Worm (Caenorhabditis elegans): Measurements from ENCODE around the gene ssp-32.

ssp-32 gene

DNA sequence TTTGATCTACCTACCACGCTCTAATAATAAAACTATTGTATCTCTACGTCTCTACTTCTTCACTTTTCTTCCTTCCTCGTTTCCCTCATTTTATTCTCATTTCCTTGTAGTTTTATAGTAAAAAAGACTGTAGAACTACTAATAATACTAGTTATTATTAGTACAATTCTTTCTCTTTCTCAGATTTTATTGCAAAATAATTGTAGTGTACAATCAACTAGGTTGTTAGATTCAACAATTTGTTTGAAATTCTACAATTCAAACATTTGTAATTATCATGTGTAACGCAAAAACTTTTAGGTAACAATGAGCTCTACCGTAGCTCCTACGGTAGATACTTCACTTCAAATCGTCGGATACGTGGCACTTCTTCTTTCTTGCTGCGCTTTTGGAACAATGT, 39.5 kb upstream of the ssp-32 start, which contains the start of gene K07F5.12:
TSS of gene K07F5.12 (plus strand) at position 301 of the 400 bp plus-strand sequence.
- TF ChIP-seq scrt-1 (GFP tag; IDR thresholded peaks at IDR 0.05), result no peak
- no peak for TF ChIP-seq tbx-37 (GFP tag; conservative IDR thresholded peaks at IDR 0.05)
- no peak for TF ChIP-seq ceh-36 (tag; optimal IDR thresholded peaks at IDR 0.05)
- TF ChIP-seq tra-4 (tag; optimal IDR thresholded peaks at IDR 0.05), result no peak
- no peak for TF ChIP-seq aly-1 (tag; optimal IDR thresholded peaks at IDR 0.05)
- no peak for TF ChIP-seq sea-1 (GFP tag; conservative IDR thresholded peaks at IDR 0.05)
- TF ChIP-seq ceh-13 (GFP tag; optimal IDR thresholded peaks at IDR 0.05), result no peak
- TF ChIP-seq pes-1 (GFP tag; IDR thresholded peaks at IDR 0.05), result no peak
- no peak for TF ChIP-seq hnd-1 (tag; optimal IDR thresholded peaks at IDR 0.05)
- TF ChIP-seq F13C5.2 (tag; optimal IDR thresholded peaks at IDR 0.05), result no peak
- no peak for TF ChIP-seq ets-7 (tag; optimal IDR thresholded peaks at IDR 0.05)
- no peak for TF ChIP-seq ama-1 (optimal IDR thresholded peaks at IDR 0.05)
- no peak for TF ChIP-seq hmbx-1 (tag; optimal IDR thresholded peaks at IDR 0.05)
- TF ChIP-seq B0310.2 (tag; optimal IDR thresholded peaks at IDR 0.05), result no peak
- TF ChIP-seq flt-1 (GFP tag; IDR thresholded peaks at IDR 0.05), result no peak
- no peak for TF ChIP-seq hmg-4 (GFP tag; optimal IDR thresholded peaks at IDR 0.05)
- no peak for TF ChIP-seq tbx-11 (GFP tag; IDR thresholded peaks at IDR 0.05)

DNA sequence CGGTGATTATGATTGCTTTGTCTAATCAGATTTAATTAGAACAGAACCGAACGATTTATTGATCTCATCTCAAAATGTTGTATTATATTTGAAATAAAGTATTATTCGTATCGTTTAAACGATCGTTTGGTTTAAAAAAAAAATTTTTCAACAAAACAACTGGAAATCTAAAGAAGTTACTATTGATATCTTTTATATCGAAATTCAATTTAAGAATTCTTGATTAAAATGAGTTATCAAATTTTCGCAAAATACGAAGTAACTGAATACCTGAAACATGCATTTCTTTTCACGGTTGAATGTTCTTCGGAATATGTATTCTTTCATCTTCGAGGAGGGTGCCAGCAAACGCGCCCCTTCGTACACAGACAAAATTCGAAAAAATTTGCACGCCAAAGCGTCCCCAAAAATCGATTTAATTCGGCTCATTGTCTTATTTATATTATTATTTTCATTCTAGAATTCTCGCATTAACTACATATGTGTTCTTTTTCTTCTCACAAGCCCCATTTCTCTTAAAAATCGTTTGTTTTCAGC, 37.2 kb upstream of the ssp-32 start, which contains the start of gene npp-1:
TSS of gene npp-1 (plus strand) at position 537 of the 537 bp plus-strand sequence.
- TF ChIP-seq sea-1 (GFP tag; conservative IDR thresholded peaks at IDR 0.05), result no peak
- no peak for TF ChIP-seq scrt-1 (GFP tag; IDR thresholded peaks at IDR 0.05)
- no peak for TF ChIP-seq ceh-13 (GFP tag; optimal IDR thresholded peaks at IDR 0.05)
- TF ChIP-seq hmg-4 (GFP tag; optimal IDR thresholded peaks at IDR 0.05), result no peak
- no peak for TF ChIP-seq aly-1 (tag; optimal IDR thresholded peaks at IDR 0.05)
- no peak for TF ChIP-seq F13C5.2 (tag; optimal IDR thresholded peaks at IDR 0.05)
- no peak for TF ChIP-seq ceh-36 (tag; optimal IDR thresholded peaks at IDR 0.05)
- TF ChIP-seq B0310.2 (tag; optimal IDR thresholded peaks at IDR 0.05), result no peak
- TF ChIP-seq pes-1 (GFP tag; IDR thresholded peaks at IDR 0.05), result no peak
- no peak for TF ChIP-seq tbx-11 (GFP tag; IDR thresholded peaks at IDR 0.05)

DNA sequence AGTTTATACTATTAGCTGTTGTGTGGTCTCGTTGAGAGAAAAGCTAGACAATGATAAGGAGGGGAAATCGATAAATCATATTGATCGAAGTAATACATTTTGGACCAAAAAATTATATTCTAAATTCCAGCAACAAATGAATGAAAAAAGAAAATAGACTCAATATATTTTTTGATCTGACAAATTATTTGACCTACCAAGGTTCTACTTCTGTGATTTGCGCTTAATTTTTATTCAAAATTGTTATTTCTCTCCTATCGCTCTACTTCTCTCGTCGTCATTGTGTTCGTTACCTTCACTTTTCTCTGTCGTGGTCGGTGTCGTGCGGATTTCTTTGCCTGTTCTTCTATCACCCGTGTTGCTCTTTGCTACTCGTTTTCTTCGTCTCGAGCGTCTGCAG, 36.2 kb upstream of the ssp-32 start:
- TF ChIP-seq tra-4 (tag; optimal IDR thresholded peaks at IDR 0.05), result no peak
- TF ChIP-seq tbx-37 (GFP tag; conservative IDR thresholded peaks at IDR 0.05), result no peak
- no peak for TF ChIP-seq ceh-13 (GFP tag; optimal IDR thresholded peaks at IDR 0.05)
- no peak for TF ChIP-seq ama-1 (optimal IDR thresholded peaks at IDR 0.05)
- TF ChIP-seq hmg-4 (GFP tag; optimal IDR thresholded peaks at IDR 0.05), result no peak
- TF ChIP-seq pes-1 (GFP tag; IDR thresholded peaks at IDR 0.05), result no peak
- TF ChIP-seq ceh-36 (tag; optimal IDR thresholded peaks at IDR 0.05), result no peak
- no peak for TF ChIP-seq hnd-1 (tag; optimal IDR thresholded peaks at IDR 0.05)
- no peak for TF ChIP-seq F13C5.2 (tag; optimal IDR thresholded peaks at IDR 0.05)
- TF ChIP-seq tbx-11 (GFP tag; IDR thresholded peaks at IDR 0.05), result no peak
- no peak for TF ChIP-seq hmbx-1 (tag; optimal IDR thresholded peaks at IDR 0.05)
- TF ChIP-seq B0310.2 (tag; optimal IDR thresholded peaks at IDR 0.05), result no peak
- no peak for TF ChIP-seq aly-1 (tag; optimal IDR thresholded peaks at IDR 0.05)
- no peak for TF ChIP-seq ets-7 (tag; optimal IDR thresholded peaks at IDR 0.05)
- TF ChIP-seq flt-1 (GFP tag; IDR thresholded peaks at IDR 0.05), result no peak
- no peak for TF ChIP-seq sea-1 (GFP tag; conservative IDR thresholded peaks at IDR 0.05)
- no peak for TF ChIP-seq scrt-1 (GFP tag; IDR thresholded peaks at IDR 0.05)

DNA sequence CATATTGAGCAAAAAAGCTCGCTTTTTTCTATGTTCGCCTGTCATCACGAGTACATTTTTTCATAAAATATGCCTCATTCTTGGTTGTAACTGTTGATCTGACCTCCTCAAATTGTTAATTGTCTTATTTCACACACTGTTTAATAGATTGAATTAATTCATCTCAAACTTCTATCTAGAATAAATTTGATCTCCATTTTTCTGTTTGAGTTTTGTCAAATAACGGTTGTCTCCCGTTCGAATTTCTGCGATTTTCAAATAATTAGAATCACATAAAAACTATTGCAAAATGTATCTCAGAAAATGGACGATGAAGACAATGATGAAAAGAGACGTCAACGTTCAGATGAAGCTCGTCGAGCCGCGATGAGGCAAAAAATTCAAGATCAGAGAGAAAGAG, 33.3 kb upstream of the ssp-32 start, which contains the start of gene K07F5.14:
TSS of gene K07F5.14 (plus strand) at position 301 of the 400 bp plus-strand sequence.
- TF ChIP-seq ama-1 (optimal IDR thresholded peaks at IDR 0.05) (no peak), ceh-13 (GFP tag; optimal IDR thresholded peaks at IDR 0.05) (no peak), flt-1 (GFP tag; IDR thresholded peaks at IDR 0.05) (no peak), hnd-1 (tag; optimal IDR thresholded peaks at IDR 0.05) (no peak), sea-1 (GFP tag; conservative IDR thresholded peaks at IDR 0.05) (no peak), ceh-36 (tag; optimal IDR thresholded peaks at IDR 0.05) (no peak), hmbx-1 (tag; optimal IDR thresholded peaks at IDR 0.05) (no peak), B0310.2 (tag; optimal IDR thresholded peaks at IDR 0.05) (no peak), pes-1 (GFP tag; IDR thresholded peaks at IDR 0.05) (no peak), ets-7 (tag; optimal IDR thresholded peaks at IDR 0.05) (no peak)

DNA sequence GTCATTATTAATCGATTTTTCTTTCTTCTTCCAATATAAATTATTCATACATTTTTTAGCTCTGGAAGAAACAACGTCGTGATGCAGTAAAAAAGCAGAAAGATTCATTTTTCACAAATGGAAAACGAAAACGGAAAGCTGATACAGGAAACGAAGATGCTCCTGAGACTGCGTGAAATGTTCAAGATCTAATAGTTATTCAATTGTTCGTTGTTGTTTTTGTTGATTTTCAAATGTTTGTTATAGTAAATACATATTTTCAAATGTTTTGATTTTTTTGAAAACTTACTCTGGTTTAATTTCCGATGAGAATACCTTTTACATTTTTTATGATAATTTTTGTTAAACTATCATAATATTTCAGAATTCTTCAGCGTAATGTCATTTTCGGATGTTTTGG, 31.4 kb upstream of the ssp-32 start, which contains the start of gene K07F5.16:
TSS of gene K07F5.16 (plus strand) at position 301 of the 400 bp plus-strand sequence.
- TF ChIP-seq aly-1 (tag; optimal IDR thresholded peaks at IDR 0.05), result no peak
- no peak for TF ChIP-seq hnd-1 (tag; optimal IDR thresholded peaks at IDR 0.05)

DNA sequence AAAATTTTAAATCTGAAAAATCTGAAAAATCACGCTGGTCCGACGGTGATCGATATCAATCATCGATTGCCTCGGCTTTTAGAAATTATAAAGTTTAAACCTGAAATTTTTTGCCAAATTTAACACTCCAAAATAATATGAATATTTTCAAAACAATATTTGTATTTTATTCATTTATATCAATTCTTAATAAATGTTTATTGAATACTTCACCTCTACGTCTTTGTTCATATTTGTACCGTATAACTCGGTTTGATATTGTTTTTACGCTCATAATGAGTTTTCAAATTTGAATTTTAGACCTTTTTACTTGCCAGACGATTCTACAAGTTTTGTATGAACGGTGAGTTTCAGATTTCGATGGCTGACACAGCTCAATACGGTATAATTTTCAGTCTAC, 30.4 kb upstream of the ssp-32 start, which contains the start of the genes K07F5.15 and K07F5.22:
TSS of gene K07F5.15 (plus strand) at position 301 of the 400 bp plus-strand sequence.
TSS of gene K07F5.22 (plus strand) at position 301 of the 400 bp plus-strand sequence.
- TF ChIP-seq B0310.2 (tag; optimal IDR thresholded peaks at IDR 0.05) (no peak), sea-1 (GFP tag; conservative IDR thresholded peaks at IDR 0.05) (no peak)

DNA sequence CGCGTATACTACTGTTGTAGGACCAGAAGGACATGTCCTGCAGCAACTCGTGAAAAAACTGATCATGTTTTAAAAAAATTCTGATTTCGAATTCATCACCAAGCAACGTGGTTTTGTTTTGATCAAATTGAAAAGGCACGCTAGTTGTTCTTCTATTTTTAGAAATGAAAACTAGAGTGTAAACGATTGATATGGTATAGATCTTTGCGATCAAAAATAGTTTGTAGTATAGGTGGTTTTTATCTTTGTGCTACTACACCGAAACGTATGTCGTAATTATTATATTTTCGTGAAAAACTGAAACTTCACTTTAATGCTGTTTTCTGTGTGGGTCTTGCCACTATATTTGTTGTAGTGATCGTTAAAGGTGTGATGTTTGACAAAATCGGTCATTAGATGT, 28.3 kb upstream of the ssp-32 start:
- TF ChIP-seq ets-7 (tag; optimal IDR thresholded peaks at IDR 0.05), result no peak
- TF ChIP-seq hmg-4 (GFP tag; optimal IDR thresholded peaks at IDR 0.05), result no peak
- TF ChIP-seq ceh-36 (tag; optimal IDR thresholded peaks at IDR 0.05), result no peak
- TF ChIP-seq flt-1 (GFP tag; IDR thresholded peaks at IDR 0.05), result no peak

DNA sequence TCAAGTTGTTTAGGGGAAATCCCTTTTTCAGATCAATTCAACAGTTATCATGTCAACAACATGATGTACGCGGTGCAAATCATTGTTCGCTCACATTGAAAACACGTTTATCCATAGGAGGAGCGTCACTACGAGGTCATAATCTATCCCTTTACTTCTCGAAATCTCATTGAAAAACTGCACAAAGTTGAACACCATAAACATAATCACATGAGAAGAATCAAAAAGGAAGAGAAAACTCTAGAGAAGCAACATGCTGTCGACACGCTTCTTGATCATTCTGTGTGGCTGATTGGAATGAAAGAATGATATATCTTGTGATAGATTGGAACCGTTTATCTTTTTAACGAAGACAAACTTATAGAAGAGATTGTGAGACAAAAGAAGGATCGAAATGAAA, 27.3 kb upstream of the ssp-32 start:
- TF ChIP-seq tbx-11 (GFP tag; IDR thresholded peaks at IDR 0.05) (no peak), flt-1 (GFP tag; IDR thresholded peaks at IDR 0.05) (no peak)
